Fruit fly (Drosophila melanogaster) whole organism, adult: ENCODE measurements around the gene CG2321.

Source experiments
- CG11617 ChIP-seq: fragments of 200-800 bp; sonication (Bioruptor generic); optimal IDR thresholded peaks from 2 replicates; lab custom pipeline; 2017; ENCODE audit warnings: mild to moderate bottlenecking, missing biosample characterization, missing genetic modification reagents, missing genetic modification characterization
- CG14711 ChIP-seq: fragments of 200-800 bp; sonication (Bioruptor generic); optimal IDR thresholded peaks from 2 replicates; lab custom pipeline; 2018; ENCODE audit warnings: missing biosample characterization, mild to moderate bottlenecking, missing genetic modification characterization, moderate library complexity
- CG33017 ChIP-seq: fragments of 200-800 bp; sonication (Bioruptor generic); optimal IDR thresholded peaks from 2 replicates; lab custom pipeline; 2018; ENCODE audit warnings: missing biosample characterization, mild to moderate bottlenecking, missing genetic modification characterization, moderate library complexity
- Crg-1 ChIP-seq: fragments of 200-800 bp; sonication (Bioruptor generic); optimal IDR thresholded peaks from 2 replicates; lab custom pipeline; 2016; ENCODE audit warnings: missing biosample characterization, missing genetic modification characterization
- Mnt ChIP-seq: fragments of 200-800 bp; sonication (Bioruptor generic); optimal IDR thresholded peaks from 2 replicates; lab custom pipeline; 2016; ENCODE audit warnings: missing biosample characterization, mild to moderate bottlenecking, missing genetic modification characterization
- bab1 ChIP-seq: fragments of 200-800 bp; sonication (Bioruptor generic); optimal IDR thresholded peaks from 3 replicates; lab custom pipeline; 2019; ENCODE audit warnings: missing biosample characterization, mild to moderate bottlenecking, missing genetic modification characterization, moderate library complexity
- kay ChIP-seq: fragments of 200-800 bp; sonication (Bioruptor generic); peaks from one replicate; lab custom pipeline; 2016; ENCODE audit warnings: missing biosample characterization, missing genetic modification characterization, borderline replicate concordance
- tj ChIP-seq: fragments of 200-800 bp; sonication (Bioruptor generic); optimal IDR thresholded peaks from 3 replicates; lab custom pipeline; 2017; ENCODE audit warnings: missing biosample characterization, mild to moderate bottlenecking, missing genetic modification characterization, moderate library complexity

- TF ChIP-seq CG11617 (GFP tag; lab: Kevin White, UChicago) (peak; percentile 76), Mnt (GFP tag; lab: Kevin White, UChicago) (peak; percentile 89), kay (peak; percentile 81), CG33017 (peak; percentile 83), bab1 (peak; percentile 82), tj (GFP tag; lab: Kevin White, UChicago) (peak; percentile 90), CG14711 (peak; percentile 76), Crg-1 (GFP tag; lab: Kevin White, UChicago) (no peak)
Measured at dm6 chr3R:29478952-29479538, 10.0 kb downstream of the CG2321 start.
